Worm (Caenorhabditis elegans) whole organism, young adult: Measurements from ENCODE around the gene blos-2.

Experiments used
- B0261.1 ChIP-seq: sonication (generic microtip); optimal IDR thresholded peaks from 2 replicates; lab custom pipeline; 2016; ENCODE audit warnings: mild to moderate bottlenecking, missing genetic modification characterization, moderate library complexity, missing compliant biosample characterization
- B0336.3 ChIP-seq: fragments of 200-800 bp; sonication (Bioruptor generic); IDR thresholded peaks from 2 replicates; pipeline ENCODE4 v1.3.6; 2022; ENCODE audit warnings: missing genetic modification characterization, missing compliant biosample characterization
- C17E4.6 ChIP-seq: fragments of 200-800 bp; sonication (Bioruptor generic); IDR thresholded peaks from 2 replicates; pipeline ENCODE4 v1.3.6; 2022; ENCODE audit warnings: missing genetic modification reagents, missing genetic modification characterization, missing compliant biosample characterization
- F10E7.11 ChIP-seq: sonication (generic microtip); optimal IDR thresholded peaks from 2 replicates; lab custom pipeline; 2017; ENCODE audit warnings: mild to moderate bottlenecking, missing genetic modification characterization, moderate library complexity, missing compliant biosample characterization
- F22D6.2 ChIP-seq: sonication (generic microtip); optimal IDR thresholded peaks from 2 replicates; lab custom pipeline; 2016; ENCODE audit warnings: mild to moderate bottlenecking, missing genetic modification characterization, missing compliant biosample characterization
- F57A8.1 ChIP-seq: fragments of 200-800 bp; sonication (Bioruptor generic); optimal IDR thresholded peaks from 2 replicates; lab custom pipeline; 2018; ENCODE audit warnings: mild to moderate bottlenecking, missing genetic modification characterization, moderate library complexity, missing compliant biosample characterization
- F57C9.4 ChIP-seq: sonication (generic microtip); optimal IDR thresholded peaks from 2 replicates; lab custom pipeline; 2017; ENCODE audit warnings: mild to moderate bottlenecking, missing genetic modification characterization, missing compliant biosample characterization
- K11D2.4 ChIP-seq: fragments of 200-800 bp; sonication (Bioruptor generic); IDR thresholded peaks from 2 replicates; pipeline ENCODE4 v1.3.6; 2022; ENCODE audit warnings: missing genetic modification reagents, missing genetic modification characterization, missing compliant biosample characterization
- Y53F4B.3 ChIP-seq: fragments of 200-800 bp; sonication (Bioruptor generic); IDR thresholded peaks from 2 replicates; pipeline ENCODE4 v1.3.6; 2022; ENCODE audit warnings: missing genetic modification reagents, missing genetic modification characterization, missing compliant biosample characterization
- akir-1 ChIP-seq: fragments of 200-800 bp; sonication (Bioruptor generic); optimal IDR thresholded peaks from 2 replicates; lab custom pipeline; 2018; ENCODE audit warnings: mild to moderate bottlenecking, missing genetic modification characterization, moderate library complexity, missing compliant biosample characterization
- aptf-2 ChIP-seq: fragments of 200-800 bp; sonication (Bioruptor generic); conservative IDR thresholded peaks from 2 replicates; pipeline ENCODE4 v1.3.6; 2022; ENCODE audit warnings: missing genetic modification reagents, missing genetic modification characterization, missing compliant biosample characterization
- attf-3 ChIP-seq: fragments of 200-800 bp; sonication (Bioruptor generic); conservative IDR thresholded peaks from 2 replicates; pipeline ENCODE4 v1.3.6; 2022; ENCODE audit warnings: missing genetic modification reagents, missing genetic modification characterization, missing compliant biosample characterization
- bed-1 ChIP-seq: fragments of 200-800 bp; sonication (Bioruptor generic); IDR thresholded peaks from 2 replicates; pipeline ENCODE4 v1.3.6; 2022; ENCODE audit warnings: missing genetic modification reagents, missing genetic modification characterization, missing compliant biosample characterization
- bed-2 ChIP-seq: fragments of 200-800 bp; sonication (Bioruptor generic); IDR thresholded peaks from 2 replicates; pipeline ENCODE4 v1.3.6; 2022; ENCODE audit warnings: missing genetic modification reagents, missing genetic modification characterization, missing compliant biosample characterization
- cebp-1 ChIP-seq, 2 experiments: fragments of 200-800 bp in 1 of 2; sonication (Bioruptor generic) in 1 of 2; sonication (generic microtip) in 1 of 2; IDR thresholded peaks in 1 of 2; optimal IDR thresholded peaks in 1 of 2; 2 replicates each; pipeline versions ENCODE4 v1.3.6 to Lab custom; 2017 to 2022; ENCODE audit warnings: missing compliant biosample characterization in 2 of 2, missing genetic modification characterization in 2 of 2, mild to moderate bottlenecking in 1 of 2, missing genetic modification reagents in 1 of 2, moderate library complexity in 1 of 2
- ceh-100 ChIP-seq: fragments of 200-800 bp; sonication (Bioruptor generic); IDR thresholded peaks from 2 replicates; pipeline ENCODE4 v1.3.6; 2022; ENCODE audit warnings: missing genetic modification reagents, missing genetic modification characterization, missing compliant biosample characterization
- ceh-27 ChIP-seq: fragments of 200-800 bp; sonication (Bioruptor generic); optimal IDR thresholded peaks from 2 replicates; lab custom pipeline; 2018; ENCODE audit warnings: mild to moderate bottlenecking, missing genetic modification characterization, moderate library complexity, missing compliant biosample characterization
- ceh-58 ChIP-seq: fragments of 200-800 bp; sonication (Bioruptor generic); IDR thresholded peaks from 2 replicates; pipeline ENCODE4 v1.3.6; 2022; ENCODE audit warnings: missing genetic modification characterization, missing compliant biosample characterization
- ceh-79 ChIP-seq: sonication (generic microtip); optimal IDR thresholded peaks from 2 replicates; lab custom pipeline; 2017; ENCODE audit warnings: mild to moderate bottlenecking, missing genetic modification characterization, missing compliant biosample characterization
- chd-7 ChIP-seq: sonication (generic microtip); optimal IDR thresholded peaks from 2 replicates; lab custom pipeline; 2016; ENCODE audit warnings: mild to moderate bottlenecking, missing genetic modification characterization, moderate library complexity, missing compliant biosample characterization
- dox-1 ChIP-seq: fragments of 200-800 bp; sonication (Bioruptor generic); IDR thresholded peaks from 2 replicates; pipeline ENCODE4 v1.3.6; 2022; ENCODE audit warnings: missing genetic modification reagents, missing genetic modification characterization, missing compliant biosample characterization
- egrh-3 ChIP-seq: fragments of 200-800 bp; sonication (Bioruptor generic); IDR thresholded peaks from 2 replicates; pipeline ENCODE4 v1.3.6; 2022; ENCODE audit warnings: missing genetic modification reagents, missing genetic modification characterization, missing compliant biosample characterization
- him-1 ChIP-seq: sonication (generic microtip); optimal IDR thresholded peaks from 2 replicates; lab custom pipeline; 2016; ENCODE audit warnings: missing genotype, missing genetic modification reagents, missing genetic modification characterization, missing compliant biosample characterization
- lag-1 ChIP-seq: fragments of 200-800 bp; sonication (Bioruptor generic); IDR thresholded peaks from 2 replicates; pipeline ENCODE4 v1.3.6; 2022; ENCODE audit warnings: missing genetic modification reagents, missing genetic modification characterization, missing compliant biosample characterization
- let-607 ChIP-seq, 2 experiments: fragments of 200-800 bp in 1 of 2; sonication (Bioruptor generic) in 1 of 2; sonication (generic microtip) in 1 of 2; optimal IDR thresholded peaks; 2 replicates each; lab custom pipeline; 2016 to 2018; ENCODE audit warnings: mild to moderate bottlenecking in 2 of 2, missing compliant biosample characterization in 2 of 2, missing genetic modification characterization in 2 of 2, moderate library complexity in 2 of 2, missing genotype in 1 of 2
- lin-35 ChIP-seq, 3 experiments: fragments of 150-350 bp in 2 of 3; sonication (generic microtip) in 1 of 3; optimal IDR thresholded peaks; 2 replicates each; lab custom pipeline; 2014 to 2018; ENCODE audit warnings: missing biosample characterization in 3 of 3, missing genetic modification characterization in 3 of 3, missing genetic modification reagents in 3 of 3
- lsl-1 ChIP-seq: fragments of 200-800 bp; sonication (Bioruptor generic); optimal IDR thresholded peaks from 2 replicates; lab custom pipeline; 2018; ENCODE audit warnings: mild to moderate bottlenecking, missing genetic modification characterization, moderate library complexity, missing compliant biosample characterization
- lsy-27 ChIP-seq: sonication (generic microtip); optimal IDR thresholded peaks from 2 replicates; lab custom pipeline; 2017; ENCODE audit warnings: missing genetic modification characterization, mild to moderate bottlenecking, missing compliant biosample characterization, antibody characterized with exemption, missing genotype, borderline replicate concordance; ENCODE audit not compliant: insufficient read depth
- madf-8 ChIP-seq: fragments of 200-800 bp; sonication (Bioruptor generic); conservative IDR thresholded peaks from 2 replicates; pipeline ENCODE4 v1.3.6; 2022; ENCODE audit warnings: missing genetic modification reagents, missing genetic modification characterization, missing compliant biosample characterization
- mcd-1 ChIP-seq: fragments of 200-800 bp; sonication (Bioruptor generic); IDR thresholded peaks from 2 replicates; pipeline ENCODE4 v1.3.6; 2022; ENCODE audit warnings: missing genetic modification reagents, missing genetic modification characterization, missing compliant biosample characterization
- nfyb-1 ChIP-seq: fragments of 200-800 bp; sonication (Bioruptor generic); IDR thresholded peaks from 2 replicates; pipeline ENCODE4 v1.3.6; 2022; ENCODE audit warnings: missing genetic modification reagents, missing genetic modification characterization, missing compliant biosample characterization
- nhr-179 ChIP-seq: sonication (generic microtip); optimal IDR thresholded peaks from 2 replicates; lab custom pipeline; 2016; ENCODE audit warnings: mild to moderate bottlenecking, missing genetic modification characterization, missing compliant biosample characterization
- nhr-80 ChIP-seq: sonication (generic microtip); optimal IDR thresholded peaks from 2 replicates; lab custom pipeline; 2016; ENCODE audit warnings: missing genetic modification characterization, missing compliant biosample characterization
- pbrm-1 ChIP-seq: fragments of 200-800 bp; sonication (Bioruptor generic); IDR thresholded peaks from 2 replicates; pipeline ENCODE4 v1.3.6; 2022; ENCODE audit warnings: missing genetic modification reagents, missing genetic modification characterization, missing compliant biosample characterization
- sea-2 ChIP-seq: fragments of 200-800 bp; sonication (Bioruptor generic); IDR thresholded peaks from 2 replicates; pipeline ENCODE4 v1.3.6; 2022; ENCODE audit warnings: missing genetic modification characterization, missing compliant biosample characterization
- snpc-1.1 ChIP-seq: sonication (generic microtip); optimal IDR thresholded peaks from 2 replicates; lab custom pipeline; 2017; ENCODE audit warnings: missing genetic modification characterization, mild to moderate bottlenecking, missing compliant biosample characterization, antibody characterized with exemption, moderate library complexity, missing genotype, missing genetic modification reagents; ENCODE audit not compliant: insufficient read depth
- snpc-3.4 ChIP-seq: sonication (generic microtip); optimal IDR thresholded peaks from 2 replicates; lab custom pipeline; 2017; ENCODE audit warnings: missing genetic modification characterization, mild to moderate bottlenecking, missing compliant biosample characterization, antibody characterized with exemption, moderate library complexity, missing genotype, missing genetic modification reagents
- somi-1 ChIP-seq: fragments of 200-800 bp; sonication (Bioruptor generic); optimal IDR thresholded peaks from 2 replicates; lab custom pipeline; 2018; ENCODE audit warnings: mild to moderate bottlenecking, missing genetic modification characterization, missing compliant biosample characterization
- tlf-1 ChIP-seq: fragments of 200-800 bp; sonication (Bioruptor generic); optimal IDR thresholded peaks from 2 replicates; lab custom pipeline; 2018; ENCODE audit warnings: mild to moderate bottlenecking, missing genetic modification characterization, missing compliant biosample characterization
- unc-130 ChIP-seq: sonication (generic microtip); optimal IDR thresholded peaks from 2 replicates; lab custom pipeline; 2016; ENCODE audit warnings: missing genetic modification reagents, missing genetic modification characterization, missing compliant biosample characterization
- ztf-3 ChIP-seq: fragments of 200-800 bp; sonication (Bioruptor generic); optimal IDR thresholded peaks from 2 replicates; lab custom pipeline; 2018; ENCODE audit warnings: mild to moderate bottlenecking, missing genetic modification characterization, missing compliant biosample characterization
- ztf-6 ChIP-seq: fragments of 200-800 bp; sonication (Bioruptor generic); IDR thresholded peaks from 2 replicates; pipeline ENCODE4 v1.3.6; 2022; ENCODE audit warnings: missing genetic modification reagents, missing genetic modification characterization, missing compliant biosample characterization

blos-2 gene

ce11 chrIV:6330790-6331189, 3.2 kb upstream of the blos-2 start:
- TF ChIP-seq ceh-58 (GFP tag; lab: Robert Waterston, UW) (0 out of 2 replicates have a peak, but pooled peaks have one; percentile 29), lin-35 (GFP tag; optimal IDR thresholded peaks at IDR 0.05; lab: Kevin White, UChicago) (no peak), nhr-179 (tag; lab: Kevin White, UChicago) (no peak), nhr-80 (peak; percentile 88), dox-1 (GFP tag; lab: Robert Waterston, UW) (peak; percentile 57), B0336.3 (0 out of 2 replicates have a peak, but pooled peaks have one; percentile 32), cebp-1 (GFP tag; IDR thresholded peaks at IDR 0.05; lab: Robert Waterston, UW) (no peak), cebp-1 (tag; optimal IDR thresholded peaks at IDR 0.05; lab: Kevin White, UChicago) (peak; percentile 40)
- TF ChIP-seq, all 124 proteins: peak for 5

- no peak for TF ChIP-seq cebp-1 (GFP tag; IDR thresholded peaks at IDR 0.05; lab: Robert Waterston, UW)
- TF ChIP-seq cebp-1 (tag; optimal IDR thresholded peaks at IDR 0.05; lab: Kevin White, UChicago), result peak; percentile 51
- no peak for TF ChIP-seq sea-2 (GFP tag; lab: Robert Waterston, UW)
- no peak for TF ChIP-seq tlf-1 (GFP tag; lab: Kevin White, UChicago)
- TF ChIP-seq bed-2 (GFP tag; lab: Robert Waterston, UW), result no peak
Measured at ce11 chrIV:6335908-6336307, 1.9 kb downstream of the blos-2 start, which contains the start of gene mif-4. Gene mif-4, minus strand, starts transcription at chrIV:6335994.

ce11 chrIV:6336748-6337147, 2.7 kb downstream of the blos-2 start:
- TF ChIP-seq let-607 (tag; optimal IDR thresholded peaks at IDR 0.05; lab: Kevin White, UChicago) (peak; percentile 73 to 90), aptf-2 (no peak), B0261.1 (tag; lab: Kevin White, UChicago) (peak; percentile 2), him-1 (tag; lab: Kevin White, UChicago) (no peak), ztf-6 (GFP tag; lab: Robert Waterston, UW) (no peak), K11D2.4 (GFP tag; lab: Robert Waterston, UW) (peak; percentile 92), akir-1 (GFP tag; lab: Kevin White, UChicago) (peak; percentile 92), F10E7.11 (tag; lab: Kevin White, UChicago) (peak; percentile 70), bed-1 (no peak), ceh-27 (GFP tag; lab: Kevin White, UChicago) (peak; percentile 84), attf-3 (GFP tag; lab: Robert Waterston, UW) (no peak), lsy-27 (tag; lab: Kevin White, UChicago) (no peak), chd-7 (peak; percentile 97), lsl-1 (GFP tag; lab: Kevin White, UChicago) (no peak), sea-2 (GFP tag; lab: Robert Waterston, UW) (0 out of 2 replicates have a peak, but pooled peaks have one; percentile 40), F22D6.2 (peak; percentile 87), F57C9.4 (tag; lab: Kevin White, UChicago) (no peak), nfyb-1 (GFP tag; lab: Robert Waterston, UW) (peak; percentile 91), lin-35 (GFP tag; optimal IDR thresholded peaks at IDR 0.05; lab: Kevin White, UChicago) (peak in 1 of 3 experiments; percentile 82), lag-1 (GFP tag; lab: Robert Waterston, UW) (no peak), C17E4.6 (no peak), snpc-3.4 (tag; lab: Kevin White, UChicago) (no peak), madf-8 (no peak), somi-1 (GFP tag; lab: Kevin White, UChicago) (peak; percentile 99), egrh-3 (GFP tag; lab: Robert Waterston, UW) (0 out of 2 replicates have a peak, but pooled peaks have one; percentile 5), snpc-1.1 (tag; lab: Kevin White, UChicago) (no peak), F57A8.1 (GFP tag; lab: Kevin White, UChicago) (no peak), Y53F4B.3 (GFP tag; lab: Robert Waterston, UW) (no peak), ceh-79 (tag; lab: Kevin White, UChicago) (peak; percentile 17), ceh-100 (GFP tag; lab: Robert Waterston, UW) (peak; percentile 45), mcd-1 (peak; percentile 83), unc-130 (no peak), pbrm-1 (GFP tag; lab: Robert Waterston, UW) (peak; percentile 84), cebp-1 (GFP tag; IDR thresholded peaks at IDR 0.05; lab: Robert Waterston, UW) (peak; percentile 61; the same call in 1 of the 2 replicates), cebp-1 (tag; optimal IDR thresholded peaks at IDR 0.05; lab: Kevin White, UChicago) (peak; percentile 96), ztf-3 (GFP tag; lab: Kevin White, UChicago) (peak; percentile 81)
